Worm (Caenorhabditis elegans): ENCODE measurements around the gene twk-21.

DNA sequence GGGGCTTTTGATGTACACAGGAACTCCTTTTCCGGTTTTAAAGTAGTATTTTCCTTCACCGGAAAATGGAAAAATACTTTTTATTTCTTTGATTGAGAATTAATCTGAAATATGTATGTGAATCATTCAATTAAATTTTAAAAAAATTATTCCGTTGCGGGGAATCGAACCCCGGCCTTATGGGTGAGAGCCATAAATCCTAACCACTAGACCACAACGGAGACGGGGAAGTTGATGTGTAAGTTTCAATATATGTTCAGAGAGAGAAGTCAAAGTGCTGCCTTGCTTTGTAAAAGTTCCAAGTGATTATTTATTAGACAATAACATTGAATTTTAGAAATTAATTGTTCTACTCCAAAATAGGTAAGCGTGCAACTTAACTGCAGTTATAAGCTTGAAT, 28.5 kb upstream of the twk-21 start:
- TF ChIP-seq dao-5 (tag; optimal IDR thresholded peaks at IDR 0.05) (no peak), him-1 (tag; optimal IDR thresholded peaks at IDR 0.05) (no peak), W03F9.2 (tag; optimal IDR thresholded peaks at IDR 0.05) (peak; percentile 41)

Data from whole organism, L4/young adult.